Worm (Caenorhabditis elegans) whole organism, young adult: ENCODE data around the gene wrt-5.

Source experiments
- B0336.3 ChIP-seq: fragments of 200-800 bp; sonication (Bioruptor generic); IDR thresholded peaks from 2 replicates; pipeline ENCODE4 v1.3.6; 2022; ENCODE audit warnings: missing genetic modification characterization, missing compliant biosample characterization
- C06A6.2 ChIP-seq: fragments of 200-800 bp; sonication (Bioruptor generic); conservative IDR thresholded peaks from 2 replicates; pipeline ENCODE4 v1.3.6; 2022; ENCODE audit warnings: missing genetic modification characterization, missing compliant biosample characterization
- C17E4.6 ChIP-seq: fragments of 200-800 bp; sonication (Bioruptor generic); IDR thresholded peaks from 2 replicates; pipeline ENCODE4 v1.3.6; 2022; ENCODE audit warnings: missing genetic modification reagents, missing genetic modification characterization, missing compliant biosample characterization
- D2030.7 ChIP-seq: fragments of 200-800 bp; sonication (Bioruptor generic); IDR thresholded peaks from 2 replicates; pipeline ENCODE4 v1.3.6; 2022; ENCODE audit warnings: missing genetic modification reagents, missing genetic modification characterization, missing compliant biosample characterization
- F23B12.7 ChIP-seq: sonication (generic microtip); optimal IDR thresholded peaks from 2 replicates; lab custom pipeline; 2017; ENCODE audit warnings: missing genetic modification characterization, mild to moderate bottlenecking, missing compliant biosample characterization, antibody characterized with exemption, moderate library complexity; ENCODE audit not compliant: insufficient read depth
- F33H1.4 ChIP-seq: fragments of 200-800 bp; sonication (Bioruptor generic); IDR thresholded peaks from 2 replicates; pipeline ENCODE4 v1.3.6; 2022; ENCODE audit warnings: missing genetic modification reagents, missing genetic modification characterization, missing compliant biosample characterization
- F37B4.10 ChIP-seq: fragments of 200-800 bp; sonication (Bioruptor generic); IDR thresholded peaks from 2 replicates; pipeline ENCODE4 v1.3.6; 2022; ENCODE audit warnings: missing genetic modification characterization, missing compliant biosample characterization
- F57A8.1 ChIP-seq: fragments of 200-800 bp; sonication (Bioruptor generic); optimal IDR thresholded peaks from 2 replicates; lab custom pipeline; 2018; ENCODE audit warnings: mild to moderate bottlenecking, missing genetic modification characterization, moderate library complexity, missing compliant biosample characterization
- K11D2.4 ChIP-seq: fragments of 200-800 bp; sonication (Bioruptor generic); IDR thresholded peaks from 2 replicates; pipeline ENCODE4 v1.3.6; 2022; ENCODE audit warnings: missing genetic modification reagents, missing genetic modification characterization, missing compliant biosample characterization
- aptf-2 ChIP-seq: fragments of 200-800 bp; sonication (Bioruptor generic); conservative IDR thresholded peaks from 2 replicates; pipeline ENCODE4 v1.3.6; 2022; ENCODE audit warnings: missing genetic modification reagents, missing genetic modification characterization, missing compliant biosample characterization
- athp-1 ChIP-seq: sonication (generic microtip); optimal IDR thresholded peaks from 2 replicates; lab custom pipeline; 2017; ENCODE audit warnings: mild to moderate bottlenecking, missing genetic modification characterization, missing compliant biosample characterization
- attf-3 ChIP-seq: fragments of 200-800 bp; sonication (Bioruptor generic); conservative IDR thresholded peaks from 2 replicates; pipeline ENCODE4 v1.3.6; 2022; ENCODE audit warnings: missing genetic modification reagents, missing genetic modification characterization, missing compliant biosample characterization
- attf-6 ChIP-seq: fragments of 200-800 bp; sonication (Bioruptor generic); IDR thresholded peaks from 2 replicates; pipeline ENCODE4 v1.3.6; 2022; ENCODE audit warnings: missing genetic modification reagents, missing genetic modification characterization, missing compliant biosample characterization
- cebp-1 ChIP-seq, 2 experiments: fragments of 200-800 bp in 1 of 2; sonication (Bioruptor generic) in 1 of 2; sonication (generic microtip) in 1 of 2; IDR thresholded peaks in 1 of 2; optimal IDR thresholded peaks in 1 of 2; 2 replicates each; pipeline versions ENCODE4 v1.3.6 to Lab custom; 2017 to 2022; ENCODE audit warnings: missing compliant biosample characterization in 2 of 2, missing genetic modification characterization in 2 of 2, mild to moderate bottlenecking in 1 of 2, missing genetic modification reagents in 1 of 2, moderate library complexity in 1 of 2
- ceh-100 ChIP-seq: fragments of 200-800 bp; sonication (Bioruptor generic); IDR thresholded peaks from 2 replicates; pipeline ENCODE4 v1.3.6; 2022; ENCODE audit warnings: missing genetic modification reagents, missing genetic modification characterization, missing compliant biosample characterization
- ceh-58 ChIP-seq: fragments of 200-800 bp; sonication (Bioruptor generic); IDR thresholded peaks from 2 replicates; pipeline ENCODE4 v1.3.6; 2022; ENCODE audit warnings: missing genetic modification characterization, missing compliant biosample characterization
- dpl-1 ChIP-seq: fragments of 150-350 bp; optimal IDR thresholded peaks from 2 replicates; lab custom pipeline; 2014; ENCODE audit warnings: missing biosample characterization, missing genetic modification reagents, missing genetic modification characterization
- efl-1 ChIP-seq: fragments of 150-350 bp; optimal IDR thresholded peaks from 2 replicates; lab custom pipeline; 2014; ENCODE audit warnings: missing biosample characterization, missing genetic modification reagents, missing genetic modification characterization
- him-1 ChIP-seq: sonication (generic microtip); optimal IDR thresholded peaks from 2 replicates; lab custom pipeline; 2016; ENCODE audit warnings: missing genotype, missing genetic modification reagents, missing genetic modification characterization, missing compliant biosample characterization
- lin-40 ChIP-seq: sonication (generic microtip); optimal IDR thresholded peaks from 2 replicates; lab custom pipeline; 2016; ENCODE audit warnings: missing genetic modification characterization, mild to moderate bottlenecking, missing compliant biosample characterization, missing genotype, missing genetic modification reagents
- lsl-1 ChIP-seq: fragments of 200-800 bp; sonication (Bioruptor generic); optimal IDR thresholded peaks from 2 replicates; lab custom pipeline; 2018; ENCODE audit warnings: mild to moderate bottlenecking, missing genetic modification characterization, moderate library complexity, missing compliant biosample characterization
- lsy-27 ChIP-seq: sonication (generic microtip); optimal IDR thresholded peaks from 2 replicates; lab custom pipeline; 2017; ENCODE audit warnings: missing genetic modification characterization, mild to moderate bottlenecking, missing compliant biosample characterization, antibody characterized with exemption, missing genotype, borderline replicate concordance; ENCODE audit not compliant: insufficient read depth
- mcd-1 ChIP-seq: fragments of 200-800 bp; sonication (Bioruptor generic); IDR thresholded peaks from 2 replicates; pipeline ENCODE4 v1.3.6; 2022; ENCODE audit warnings: missing genetic modification reagents, missing genetic modification characterization, missing compliant biosample characterization
- mel-28 ChIP-seq: sonication (generic microtip); optimal IDR thresholded peaks from 2 replicates; lab custom pipeline; 2016; ENCODE audit warnings: borderline replicate concordance, mild to moderate bottlenecking, missing genetic modification characterization, missing compliant biosample characterization
- mes-4 ChIP-seq: sonication (generic microtip); optimal IDR thresholded peaks from 2 replicates; lab custom pipeline; 2016; ENCODE audit warnings: missing genotype, missing genetic modification characterization, missing compliant biosample characterization
- nfya-1 ChIP-seq: sonication (generic microtip); optimal IDR thresholded peaks from 2 replicates; lab custom pipeline; 2017; ENCODE audit warnings: antibody characterized with exemption, missing compliant biosample characterization, missing genetic modification characterization, borderline replicate concordance; ENCODE audit not compliant: insufficient read depth
- nhr-80 ChIP-seq: sonication (generic microtip); optimal IDR thresholded peaks from 2 replicates; lab custom pipeline; 2016; ENCODE audit warnings: missing genetic modification characterization, missing compliant biosample characterization
- rpc-1 ChIP-seq, 2 experiments: fragments of 150-350 bp in 1 of 2; sonication (generic microtip) in 1 of 2; optimal IDR thresholded peaks; 2 replicates each; lab custom pipeline; 2014 to 2018; ENCODE audit warnings: missing biosample characterization in 1 of 2, missing genetic modification characterization in 1 of 2, missing genetic modification reagents in 1 of 2, missing genotype in 1 of 2
- sea-2 ChIP-seq: fragments of 200-800 bp; sonication (Bioruptor generic); IDR thresholded peaks from 2 replicates; pipeline ENCODE4 v1.3.6; 2022; ENCODE audit warnings: missing genetic modification characterization, missing compliant biosample characterization
- snpc-3.4 ChIP-seq: sonication (generic microtip); optimal IDR thresholded peaks from 2 replicates; lab custom pipeline; 2017; ENCODE audit warnings: missing genetic modification characterization, mild to moderate bottlenecking, missing compliant biosample characterization, antibody characterized with exemption, moderate library complexity, missing genotype, missing genetic modification reagents
- snpc-4 ChIP-seq, 5 experiments: fragments of 150-350 bp in 1 of 5; sonication (generic microtip) in 4 of 5; optimal IDR thresholded peaks; 2 replicates each; lab custom pipeline; 2014 to 2018; ENCODE audit warnings: missing genetic modification characterization in 5 of 5, missing biosample characterization in 3 of 5, antibody characterized with exemption in 2 of 5, mild to moderate bottlenecking in 2 of 5, missing compliant biosample characterization in 2 of 5, missing genotype in 2 of 5, moderate library complexity in 2 of 5, missing genetic modification reagents in 1 of 5
- unc-130 ChIP-seq: sonication (generic microtip); optimal IDR thresholded peaks from 2 replicates; lab custom pipeline; 2016; ENCODE audit warnings: missing genetic modification reagents, missing genetic modification characterization, missing compliant biosample characterization
- ztf-26 ChIP-seq: sonication (generic microtip); optimal IDR thresholded peaks from 2 replicates; lab custom pipeline; 2017; ENCODE audit warnings: missing genetic modification characterization, missing compliant biosample characterization

The wrt-5 gene

ce11 chrIV:4093087-4093486, 41.6 kb upstream of the wrt-5 start (continued):
- TF ChIP-seq ceh-100 (GFP tag; lab: Robert Waterston, UW) = no peak
- TF ChIP-seq, all 124 proteins: peak for 24

ce11 chrIV:4085787-4086262, 34.4 kb upstream of the wrt-5 start, which contains the start of gene C35B1.2:
TSS of gene C35B1.2 (plus strand) at chrIV:4086212.
- TF ChIP-seq snpc-4 (GFP tag; optimal IDR thresholded peaks at IDR 0.05; lab: Kevin White, UChicago) = no peak
- peak in 1 of 4 experiments; percentile 9 for TF ChIP-seq snpc-4 (tag; optimal IDR thresholded peaks at IDR 0.05; lab: Kevin White, UChicago)
- TF ChIP-seq lsl-1 (GFP tag; lab: Kevin White, UChicago) = peak; percentile 5
- 0 out of 2 replicates have a peak, but pooled peaks have one; percentile 9 for TF ChIP-seq mcd-1 (GFP tag; lab: Robert Waterston, UW)
- TF ChIP-seq rpc-1 (optimal IDR thresholded peaks at IDR 0.05; lab: Kevin White, UChicago) = no peak
- TF ChIP-seq rpc-1 (tag; optimal IDR thresholded peaks at IDR 0.05; lab: Kevin White, UChicago) = no peak
- no peak for TF ChIP-seq dpl-1 (GFP tag; lab: Kevin White, UChicago)
- TF ChIP-seq C17E4.6 (GFP tag; lab: Robert Waterston, UW) = no peak
- 0 out of 2 replicates have a peak, but pooled peaks have one; percentile 13 for TF ChIP-seq F33H1.4 (GFP tag; lab: Robert Waterston, UW)
- no peak for TF ChIP-seq lin-40 (tag; lab: Kevin White, UChicago)
- TF ChIP-seq K11D2.4 (GFP tag; lab: Robert Waterston, UW) = no peak
- peak; percentile 93 for TF ChIP-seq athp-1 (tag; lab: Kevin White, UChicago)
- peak; percentile 21 for TF ChIP-seq efl-1 (GFP tag; lab: Kevin White, UChicago)
- TF ChIP-seq F23B12.7 = peak; percentile 1
- TF ChIP-seq D2030.7 (GFP tag; lab: Robert Waterston, UW) = no peak

DNA sequence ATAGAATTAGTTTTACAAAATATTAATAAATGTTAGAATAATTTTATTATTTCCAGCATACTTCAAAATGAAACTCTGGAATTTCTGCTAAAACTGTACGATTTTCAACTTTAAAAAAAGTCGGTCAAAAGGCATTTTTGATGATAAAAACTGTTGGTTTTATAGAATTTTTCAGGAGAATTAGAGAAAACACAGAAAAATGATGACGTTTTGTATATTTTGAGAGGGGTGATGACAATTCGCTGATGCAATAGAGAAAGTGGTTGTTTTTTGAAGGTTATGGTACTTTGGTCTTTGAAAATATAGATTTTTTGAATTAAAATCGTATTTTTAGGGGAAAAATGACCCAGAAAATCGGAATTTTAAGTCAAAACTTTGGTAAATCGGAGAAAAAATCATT, 33.6 kb upstream of the wrt-5 start:
- TF ChIP-seq him-1 (tag; lab: Kevin White, UChicago) (no peak), F37B4.10 (no peak), D2030.7 (GFP tag; lab: Robert Waterston, UW) (no peak), F23B12.7 (peak; percentile 60), nhr-80 (tag; lab: Kevin White, UChicago) (peak; percentile 38), cebp-1 (GFP tag; IDR thresholded peaks at IDR 0.05; lab: Robert Waterston, UW) (no peak), cebp-1 (tag; optimal IDR thresholded peaks at IDR 0.05; lab: Kevin White, UChicago) (peak; percentile 10), sea-2 (no peak)

DNA sequence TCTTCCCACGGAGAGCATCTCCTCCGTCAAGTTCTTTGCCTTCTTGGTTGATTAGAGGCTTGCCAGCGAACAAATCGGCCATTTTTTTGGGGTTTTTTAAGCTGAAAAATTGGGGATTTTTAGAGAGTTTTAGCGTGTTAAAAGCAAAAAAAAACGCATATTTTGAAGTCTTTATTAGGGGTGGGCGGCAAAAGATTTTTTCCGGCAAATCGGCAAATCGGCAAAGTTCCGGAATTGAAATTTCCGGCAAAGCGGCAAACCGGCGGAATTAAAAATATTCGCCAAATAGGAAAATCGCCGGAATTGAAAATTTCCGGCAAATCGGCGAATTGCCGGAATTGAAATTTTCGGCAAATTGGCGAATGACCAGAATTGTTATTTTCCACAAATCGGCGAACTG, 32.7 kb upstream of the wrt-5 start, which contains the start of gene C35B1.5:
Gene C35B1.5 (minus strand): TSS at position 101 of the 400 bp plus-strand sequence.
- TF ChIP-seq attf-6 (GFP tag; lab: Robert Waterston, UW) (no peak), B0336.3 (GFP tag; lab: Robert Waterston, UW) (no peak), mes-4 (no peak), aptf-2 (no peak), C06A6.2 (GFP tag; lab: Robert Waterston, UW) (no peak), unc-130 (GFP tag; lab: Kevin White, UChicago) (no peak), ztf-26 (no peak), ceh-58 (no peak), nfya-1 (tag; lab: Kevin White, UChicago) (no peak), snpc-3.4 (tag; lab: Kevin White, UChicago) (no peak), F57A8.1 (GFP tag; lab: Kevin White, UChicago) (no peak), F23B12.7 (no peak), attf-3 (GFP tag; lab: Robert Waterston, UW) (no peak), cebp-1 (GFP tag; IDR thresholded peaks at IDR 0.05; lab: Robert Waterston, UW) (no peak), cebp-1 (tag; optimal IDR thresholded peaks at IDR 0.05; lab: Kevin White, UChicago) (no peak), mel-28 (tag; lab: Kevin White, UChicago) (no peak), lsy-27 (tag; lab: Kevin White, UChicago) (no peak)
